Fruit fly (Drosophila melanogaster) whole organism, pupa: Measurements from ENCODE around the gene Polr2A.

ENCODE experiments used
- CG12605 ChIP-seq: fragments of 200-800 bp; sonication (Bioruptor generic); IDR thresholded peaks from 2 replicates; pipeline ENCODE4 v1.3.6; 2022; ENCODE audit warnings: missing biosample characterization, missing genetic modification characterization
- CG13204 ChIP-seq: fragments of 200-800 bp; sonication (Bioruptor generic); optimal IDR thresholded peaks from 2 replicates; lab custom pipeline; 2018; ENCODE audit warnings: missing biosample characterization, mild to moderate bottlenecking, missing genetic modification characterization, moderate library complexity
- CG14655 ChIP-seq: fragments of 200-800 bp; sonication (Bioruptor generic); optimal IDR thresholded peaks from 3 replicates; lab custom pipeline; 2017; ENCODE audit warnings: mild to moderate bottlenecking, missing biosample characterization, missing genetic modification reagents, missing genetic modification characterization
- CG15710 ChIP-seq: fragments of 200-800 bp; sonication (Bioruptor generic); optimal IDR thresholded peaks from 2 replicates; lab custom pipeline; 2018; ENCODE audit warnings: missing biosample characterization, mild to moderate bottlenecking, missing genetic modification characterization, moderate library complexity
- CG17806 ChIP-seq: fragments of 200-800 bp; sonication (Bioruptor generic); optimal IDR thresholded peaks from 2 replicates; lab custom pipeline; 2018; ENCODE audit warnings: missing biosample characterization, mild to moderate bottlenecking, missing genetic modification characterization, moderate library complexity
- CG32121 ChIP-seq: fragments of 200-800 bp; sonication (Bioruptor generic); IDR thresholded peaks from 2 replicates; pipeline ENCODE4 v1.3.6; 2022; ENCODE audit warnings: missing biosample characterization, missing genetic modification characterization
- CG34367 ChIP-seq: fragments of 200-800 bp; sonication (Bioruptor generic); optimal IDR thresholded peaks from 2 replicates; lab custom pipeline; 2018; ENCODE audit warnings: missing biosample characterization, mild to moderate bottlenecking, missing genetic modification characterization
- CG8301 ChIP-seq: fragments of 200-800 bp; sonication (Bioruptor generic); optimal IDR thresholded peaks from 2 replicates; lab custom pipeline; 2018; ENCODE audit warnings: missing biosample characterization, mild to moderate bottlenecking, missing genetic modification characterization
- D1 ChIP-seq: fragments of 200-800 bp; sonication (Bioruptor generic); optimal IDR thresholded peaks from 2 replicates; lab custom pipeline; 2018; ENCODE audit warnings: missing biosample characterization, mild to moderate bottlenecking, missing genetic modification characterization, moderate library complexity
- EcR ChIP-seq: fragments of 200-800 bp; sonication (Bioruptor generic); optimal IDR thresholded peaks from 3 replicates; lab custom pipeline; 2019; ENCODE audit warnings: missing biosample characterization, missing genetic modification characterization, mild to moderate bottlenecking, moderate library complexity, missing genetic modification reagents
- Pif1B ChIP-seq: fragments of 200-800 bp; sonication (Bioruptor generic); optimal IDR thresholded peaks from 3 replicates; lab custom pipeline; 2016; ENCODE audit warnings: missing biosample characterization, missing genetic modification characterization
- Snoo ChIP-seq: fragments of 200-800 bp; sonication (Bioruptor generic); optimal IDR thresholded peaks from 3 replicates; lab custom pipeline; 2017; ENCODE audit warnings: missing biosample characterization, mild to moderate bottlenecking, missing genetic modification characterization, inconsistent platforms
- gl ChIP-seq: fragments of 200-800 bp; sonication (Bioruptor generic); optimal IDR thresholded peaks from 2 replicates; lab custom pipeline; 2018; ENCODE audit warnings: missing biosample characterization, mild to moderate bottlenecking, missing genetic modification characterization

dm6 chrX:11555070-11555469 is 15.1 kb downstream of the Polr2A start:
- TF ChIP-seq Snoo (tag; lab: Kevin White, UChicago) (peak; percentile 14), EcR (no peak), CG15710 (tag; lab: Kevin White, UChicago) (no peak), CG32121 (GFP tag; lab: Robert Waterston, UW) (no peak), CG13204 (GFP tag; lab: Kevin White, UChicago) (no peak), CG14655 (peak; percentile 16), Pif1B (GFP tag; lab: Kevin White, UChicago) (no peak), CG17806 (tag; lab: Kevin White, UChicago) (no peak), CG34367 (tag; lab: Kevin White, UChicago) (no peak), CG12605 (peak; percentile 12; the same call in 1 of the 2 replicates), gl (tag; lab: Kevin White, UChicago) (no peak), CG8301 (tag; lab: Kevin White, UChicago) (peak; percentile 15), D1 (tag; lab: Kevin White, UChicago) (no peak)
